Fruit fly (Drosophila melanogaster) whole organism, prepupa: ENCODE data around the gene CG13114.
A peak's percentile ranks its signal among the peaks of the same experiment; 100 is the strongest.

Experiments used
- Blimp-1 ChIP-seq: fragments of 200-800 bp; sonication (Bioruptor generic); optimal IDR thresholded peaks from 3 replicates; lab custom pipeline; 2017; ENCODE audit warnings: missing biosample characterization, missing genetic modification characterization, mild to moderate bottlenecking, moderate library complexity, missing genetic modification reagents
- CG10631 ChIP-seq: fragments of 200-800 bp; sonication (Bioruptor generic); optimal IDR thresholded peaks from 2 replicates; lab custom pipeline; 2016; ENCODE audit warnings: missing biosample characterization, missing genetic modification characterization
- CG10669 ChIP-seq: fragments of 200-800 bp; sonication (Bioruptor generic); optimal IDR thresholded peaks from 3 replicates; lab custom pipeline; 2018; ENCODE audit warnings: missing biosample characterization, mild to moderate bottlenecking, missing genetic modification characterization, moderate library complexity
- CG11902 ChIP-seq: fragments of 200-800 bp; sonication (Bioruptor generic); optimal IDR thresholded peaks from 3 replicates; lab custom pipeline; 2016; ENCODE audit warnings: missing biosample characterization, missing genetic modification characterization
- CG15336 ChIP-seq: fragments of 200-800 bp; sonication (Bioruptor generic); IDR thresholded peaks from 2 replicates; pipeline ENCODE4 v1.3.6; 2022; ENCODE audit warnings: missing biosample characterization, missing genetic modification characterization
- CG1621 ChIP-seq: fragments of 200-800 bp; sonication (Bioruptor generic); optimal IDR thresholded peaks from 3 replicates; lab custom pipeline; 2018; ENCODE audit warnings: missing biosample characterization, mild to moderate bottlenecking, missing genetic modification characterization
- CG31627 ChIP-seq: fragments of 200-800 bp; sonication (Bioruptor generic); optimal IDR thresholded peaks from 3 replicates; lab custom pipeline; 2016; ENCODE audit warnings: missing biosample characterization, missing genetic modification characterization
- CG32006 ChIP-seq: fragments of 200-800 bp; sonication (Bioruptor generic); optimal IDR thresholded peaks from 3 replicates; lab custom pipeline; 2017; ENCODE audit warnings: missing biosample characterization, mild to moderate bottlenecking, missing genetic modification characterization
- CG34406 ChIP-seq: fragments of 200-800 bp; sonication (Bioruptor generic); optimal IDR thresholded peaks from 3 replicates; lab custom pipeline; 2016; ENCODE audit warnings: missing biosample characterization, missing genetic modification characterization
- CG4318 ChIP-seq: fragments of 200-800 bp; sonication (Bioruptor generic); optimal IDR thresholded peaks from 3 replicates; lab custom pipeline; 2017; ENCODE audit warnings: missing biosample characterization, mild to moderate bottlenecking, missing genetic modification characterization
- CG6276 ChIP-seq: fragments of 200-800 bp; sonication (Bioruptor generic); optimal IDR thresholded peaks from 2 replicates; lab custom pipeline; 2017; ENCODE audit warnings: missing biosample characterization, mild to moderate bottlenecking, missing genetic modification characterization
- CG6792 ChIP-seq: fragments of 200-800 bp; sonication (Bioruptor generic); optimal IDR thresholded peaks from 3 replicates; lab custom pipeline; 2016; ENCODE audit warnings: missing biosample characterization, missing genetic modification characterization
- CG6808 ChIP-seq: fragments of 200-800 bp; sonication (Bioruptor generic); optimal IDR thresholded peaks from 3 replicates; lab custom pipeline; 2017; ENCODE audit warnings: missing biosample characterization, missing genetic modification characterization, mild to moderate bottlenecking, moderate library complexity, missing genetic modification reagents
- CG6854 ChIP-seq: fragments of 200-800 bp; sonication (Bioruptor generic); optimal IDR thresholded peaks from 2 replicates; lab custom pipeline; 2017; ENCODE audit warnings: missing biosample characterization, mild to moderate bottlenecking, missing genetic modification characterization
- CG7368 ChIP-seq: fragments of 200-800 bp; sonication (Bioruptor generic); optimal IDR thresholded peaks from 3 replicates; lab custom pipeline; 2016; ENCODE audit warnings: missing biosample characterization, missing genetic modification characterization
- CG8119 ChIP-seq: fragments of 200-800 bp; sonication (Bioruptor generic); IDR thresholded peaks from 3 replicates; pipeline ENCODE4 v1.3.6; 2022; ENCODE audit warnings: missing biosample characterization, missing genetic modification characterization
- CG9139 ChIP-seq: fragments of 200-800 bp; sonication (Bioruptor generic); optimal IDR thresholded peaks from 3 replicates; lab custom pipeline; 2017; ENCODE audit warnings: missing biosample characterization, mild to moderate bottlenecking, missing genetic modification characterization
- Eip75B ChIP-seq: fragments of 200-800 bp; sonication (Bioruptor generic); optimal IDR thresholded peaks from 3 replicates; lab custom pipeline; 2016; ENCODE audit warnings: missing biosample characterization, missing genetic modification characterization
- Eip78C ChIP-seq: fragments of 200-800 bp; sonication (Bioruptor generic); peaks from one replicate; lab custom pipeline; 2016; ENCODE audit warnings: missing biosample characterization, missing genetic modification characterization
- Eip93F ChIP-seq: fragments of 200-800 bp; sonication (Bioruptor generic); optimal IDR thresholded peaks from 2 replicates; lab custom pipeline; 2016; ENCODE audit warnings: missing biosample characterization, mild to moderate bottlenecking, missing genetic modification characterization
- Ets21C ChIP-seq: fragments of 200-800 bp; sonication (Bioruptor generic); optimal IDR thresholded peaks from 3 replicates; lab custom pipeline; 2016; ENCODE audit warnings: missing biosample characterization, missing genetic modification characterization
- Hr38 ChIP-seq: sonication (Bioruptor generic); optimal IDR thresholded peaks from 2 replicates; lab custom pipeline; 2016; ENCODE audit warnings: missing biosample characterization, missing genetic modification characterization
- Hr39 ChIP-seq: fragments of 200-800 bp; sonication (Bioruptor generic); optimal IDR thresholded peaks from 2 replicates; lab custom pipeline; 2016; ENCODE audit warnings: missing biosample characterization, missing genetic modification characterization
- Hr4 ChIP-seq: fragments of 200-800 bp; sonication (Bioruptor generic); optimal IDR thresholded peaks from 3 replicates; lab custom pipeline; 2016; ENCODE audit warnings: missing biosample characterization, missing genetic modification characterization
- Lpt ChIP-seq: fragments of 200-800 bp; sonication (Bioruptor generic); optimal IDR thresholded peaks from 3 replicates; lab custom pipeline; 2016; ENCODE audit warnings: missing biosample characterization, missing genetic modification characterization
- Met ChIP-seq: fragments of 200-800 bp; sonication (Bioruptor generic); optimal IDR thresholded peaks from 3 replicates; lab custom pipeline; 2016; ENCODE audit warnings: missing biosample characterization, missing genetic modification characterization
- OdsH ChIP-seq: fragments of 200-800 bp; sonication (Bioruptor generic); optimal IDR thresholded peaks from 3 replicates; lab custom pipeline; 2016; ENCODE audit warnings: missing biosample characterization, missing genetic modification characterization
- Smox ChIP-seq: fragments of 200-800 bp; sonication (Bioruptor generic); optimal IDR thresholded peaks from 3 replicates; lab custom pipeline; 2016; ENCODE audit warnings: missing biosample characterization, missing genetic modification characterization
- Sox14 ChIP-seq: fragments of 200-800 bp; sonication (Bioruptor generic); optimal IDR thresholded peaks from 3 replicates; lab custom pipeline; 2016; ENCODE audit warnings: missing biosample characterization, missing genetic modification characterization
- achi ChIP-seq: fragments of 200-800 bp; sonication (Bioruptor generic); optimal IDR thresholded peaks from 3 replicates; lab custom pipeline; 2016; ENCODE audit warnings: missing biosample characterization, missing genetic modification characterization
- acj6 ChIP-seq: fragments of 200-800 bp; sonication (Bioruptor generic); optimal IDR thresholded peaks from 3 replicates; lab custom pipeline; 2016; ENCODE audit warnings: missing biosample characterization, missing genetic modification characterization
- cyc ChIP-seq: fragments of 200-800 bp; sonication (Bioruptor generic); optimal IDR thresholded peaks from 3 replicates; lab custom pipeline; 2016; ENCODE audit warnings: missing biosample characterization, missing genetic modification characterization
- dac ChIP-seq: fragments of 200-800 bp; sonication (Bioruptor generic); optimal IDR thresholded peaks from 2 replicates; lab custom pipeline; 2017; ENCODE audit warnings: missing biosample characterization, mild to moderate bottlenecking, missing genetic modification characterization
- dsx ChIP-seq: fragments of 200-800 bp; optimal IDR thresholded peaks from 3 replicates; lab custom pipeline; 2019; ENCODE audit warnings: missing biosample characterization, mild to moderate bottlenecking, missing genetic modification characterization, moderate library complexity; ENCODE audit not compliant: poor library complexity, severe bottlenecking
- eg ChIP-seq: fragments of 200-800 bp; sonication (Bioruptor generic); IDR thresholded peaks from 3 replicates; pipeline ENCODE4 v1.3.6; 2022; ENCODE audit warnings: missing biosample characterization, missing genetic modification characterization
- esn ChIP-seq: fragments of 200-800 bp; sonication (Bioruptor generic); optimal IDR thresholded peaks from 2 replicates; lab custom pipeline; 2016; ENCODE audit warnings: missing biosample characterization, mild to moderate bottlenecking, missing genetic modification characterization, moderate library complexity
- fd85E ChIP-seq: fragments of 200-800 bp; sonication (Bioruptor generic); optimal IDR thresholded peaks from 3 replicates; lab custom pipeline; 2016; ENCODE audit warnings: missing biosample characterization, missing genetic modification characterization
- fkh ChIP-seq: fragments of 200-800 bp; sonication (Bioruptor generic); optimal IDR thresholded peaks from 3 replicates; lab custom pipeline; 2017; ENCODE audit warnings: missing biosample characterization, mild to moderate bottlenecking, missing genetic modification characterization, moderate library complexity
- lz ChIP-seq: fragments of 200-800 bp; sonication (Bioruptor generic); optimal IDR thresholded peaks from 3 replicates; lab custom pipeline; 2016; ENCODE audit warnings: missing biosample characterization, missing genetic modification characterization
- salr ChIP-seq, 2 experiments: fragments of 200-800 bp; sonication (Bioruptor generic); optimal IDR thresholded peaks; 3 replicates each; lab custom pipeline; 2016 to 2018; ENCODE audit warnings: missing biosample characterization in 2 of 2, missing genetic modification characterization in 2 of 2, mild to moderate bottlenecking in 1 of 2
- spab ChIP-seq: fragments of 200-800 bp; sonication (Bioruptor generic); optimal IDR thresholded peaks from 2 replicates; lab custom pipeline; 2017; ENCODE audit warnings: missing biosample characterization, mild to moderate bottlenecking, missing genetic modification characterization, missing genetic modification reagents
- ss ChIP-seq, 2 experiments: fragments of 200-800 bp; sonication (Bioruptor generic); optimal IDR thresholded peaks; 2 replicates in 1 of 2; 3 replicates in 1 of 2; lab custom pipeline; 2017 to 2018; ENCODE audit warnings: mild to moderate bottlenecking in 2 of 2, missing biosample characterization in 2 of 2, missing genetic modification characterization in 2 of 2, moderate library complexity in 1 of 2
- svp ChIP-seq: fragments of 200-800 bp; sonication (Bioruptor generic); peaks from one replicate; lab custom pipeline; 2016; ENCODE audit warnings: missing biosample characterization, missing genetic modification characterization
- topi ChIP-seq: fragments of 200-800 bp; sonication (Bioruptor generic); optimal IDR thresholded peaks from 3 replicates; lab custom pipeline; 2016; ENCODE audit warnings: missing biosample characterization, missing genetic modification characterization

Gene CG13114

DNA sequence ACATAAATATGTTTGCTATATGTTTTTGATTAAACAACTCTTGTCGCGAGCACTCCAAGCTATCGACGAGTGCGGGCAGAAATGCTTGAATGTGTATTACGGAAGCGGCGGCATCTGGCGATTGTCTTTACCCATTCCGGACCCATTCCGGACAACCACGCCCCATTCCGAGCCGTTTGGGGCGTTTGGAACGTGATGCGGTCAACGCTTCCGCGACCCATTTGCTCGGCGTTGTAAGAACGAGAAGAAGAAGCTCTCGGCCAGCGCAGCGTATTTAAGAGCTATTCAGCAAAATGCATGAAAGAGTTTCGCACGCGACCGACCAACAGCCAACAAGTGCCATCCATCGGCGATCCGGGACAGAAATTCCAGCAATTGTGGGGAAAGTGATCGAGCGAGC, at the start of gene CG13114:
TSS of gene CG13114 (plus strand) at position 301 of the 400 bp plus-strand sequence.
- TF ChIP-seq Eip75B (no peak), CG8119 (GFP tag; lab: Robert Waterston, UW) (no peak), Smox (no peak), Blimp-1 (no peak)

DNA sequence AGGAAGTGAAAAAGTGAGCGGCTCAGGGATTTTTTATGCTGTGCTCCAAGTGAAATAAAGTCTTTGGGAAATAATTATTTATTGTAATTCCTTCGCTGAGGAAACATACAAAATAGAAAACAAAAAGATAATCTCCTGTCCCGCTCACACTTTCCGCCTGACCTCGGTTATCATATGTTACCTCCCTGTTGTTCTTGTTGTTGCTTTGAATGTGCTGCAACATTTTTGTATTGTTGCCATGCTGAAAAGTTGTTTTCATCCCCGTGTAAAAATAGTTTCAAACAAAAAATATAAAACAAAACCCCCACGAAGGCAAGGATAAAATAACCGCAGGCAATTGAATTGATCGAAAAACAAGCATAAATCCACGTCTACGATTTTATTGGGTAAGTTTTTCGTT, 49.7 kb upstream of the CG13114 start:
- TF ChIP-seq salr (GFP tag; optimal IDR thresholded peaks at IDR 0.05; lab: Kevin White, UChicago) = no peak
- TF ChIP-seq dac (GFP tag; lab: Kevin White, UChicago) = no peak
- peak; percentile 79 for TF ChIP-seq svp
- TF ChIP-seq Hr38 (GFP tag; lab: Kevin White, UChicago) = no peak
- TF ChIP-seq CG8119 (GFP tag; lab: Robert Waterston, UW) = no peak
- no peak for TF ChIP-seq CG34406 (GFP tag; lab: Kevin White, UChicago)
- no peak for TF ChIP-seq topi (GFP tag; lab: Kevin White, UChicago)
- TF ChIP-seq Eip78C (GFP tag; lab: Kevin White, UChicago) = peak; percentile 40
- TF ChIP-seq fd85E (GFP tag; lab: Kevin White, UChicago) = no peak
- TF ChIP-seq eg = no peak
- no peak for TF ChIP-seq Ets21C (GFP tag; lab: Kevin White, UChicago)
- TF ChIP-seq Lpt (GFP tag; lab: Kevin White, UChicago) = no peak
- TF ChIP-seq, all 60 proteins: peak for 2

DNA sequence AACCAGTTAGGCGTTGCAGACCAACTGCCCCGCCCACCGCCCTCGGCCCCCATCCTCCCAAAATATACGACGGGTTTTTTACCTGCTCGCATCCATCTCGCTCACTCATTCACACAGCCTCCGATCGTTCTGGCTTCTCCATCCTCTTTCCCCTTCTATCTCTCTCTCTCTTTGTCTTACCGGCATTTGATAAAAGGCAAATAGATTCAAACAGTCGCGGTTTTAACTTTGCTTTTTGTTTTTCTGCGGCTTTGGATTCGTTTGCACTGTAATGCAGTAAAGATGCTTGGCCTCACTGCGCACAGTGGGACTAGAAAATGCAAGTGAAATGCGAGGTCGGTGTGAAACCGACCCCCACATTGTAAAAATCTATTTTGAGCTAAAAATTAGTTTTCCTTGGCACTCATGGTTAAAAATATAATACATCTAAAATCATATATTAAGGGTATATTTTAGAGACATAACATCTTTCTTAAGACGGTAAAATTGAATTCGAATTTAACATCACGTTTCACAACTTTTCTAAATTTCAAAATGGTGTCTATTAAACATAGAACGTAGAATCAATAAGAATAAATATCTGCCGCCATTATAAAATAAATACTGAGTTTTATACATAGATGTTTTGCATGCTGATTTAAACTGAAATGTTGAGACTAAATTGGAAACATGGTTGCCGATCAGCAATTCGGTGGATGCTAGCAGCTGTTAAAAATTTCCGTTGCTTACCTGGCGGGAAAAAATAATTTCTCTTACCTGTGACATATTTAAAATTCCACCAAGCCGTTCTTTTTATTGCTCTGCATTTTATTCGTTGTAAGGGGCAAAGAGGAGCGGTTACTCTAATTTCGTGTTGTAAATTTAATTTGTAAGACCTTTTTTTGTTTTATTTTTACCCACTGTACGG, 49.0 kb upstream of the CG13114 start:
- peak; percentile 90 for TF ChIP-seq svp
- TF ChIP-seq Eip75B = peak; percentile 49
- TF ChIP-seq CG6792 (GFP tag; lab: Kevin White, UChicago) = peak; percentile 22
- TF ChIP-seq CG7368 (GFP tag; lab: Kevin White, UChicago) = no peak
- no peak for TF ChIP-seq CG9139 (GFP tag; lab: Kevin White, UChicago)
- peak; percentile 67 for TF ChIP-seq CG6276 (GFP tag; lab: Kevin White, UChicago)
- peak; percentile 61 for TF ChIP-seq Hr4
- peak; percentile 68 for TF ChIP-seq CG31627 (GFP tag; lab: Kevin White, UChicago)
- TF ChIP-seq CG15336 (GFP tag; lab: Robert Waterston, UW) = peak; percentile 40
- TF ChIP-seq cyc (GFP tag; lab: Kevin White, UChicago) = peak; percentile 52
- TF ChIP-seq CG6808 (GFP tag; lab: Kevin White, UChicago) = no peak
- peak; percentile 27 for TF ChIP-seq Ets21C (GFP tag; lab: Kevin White, UChicago)
- no peak for TF ChIP-seq ss (GFP tag; optimal IDR thresholded peaks at IDR 0.05; lab: Kevin White, UChicago)
- peak; percentile 89 for TF ChIP-seq CG32006 (GFP tag; lab: Kevin White, UChicago)
- peak; percentile 31 for TF ChIP-seq achi
- TF ChIP-seq salr (GFP tag; optimal IDR thresholded peaks at IDR 0.05; lab: Kevin White, UChicago) = peak in 1 of 2 experiments; percentile 67
- no peak for TF ChIP-seq dsx (GFP tag; lab: Kevin White, UChicago)
- TF ChIP-seq eg = peak; percentile 58
- peak; percentile 73 for TF ChIP-seq Smox
- TF ChIP-seq OdsH (GFP tag; lab: Kevin White, UChicago) = peak; percentile 58
- no peak for TF ChIP-seq spab (GFP tag; lab: Kevin White, UChicago)
- TF ChIP-seq Hr39 (GFP tag; lab: Kevin White, UChicago) = peak; percentile 72
- peak; percentile 61 for TF ChIP-seq topi (GFP tag; lab: Kevin White, UChicago)
- TF ChIP-seq CG34406 (GFP tag; lab: Kevin White, UChicago) = peak; percentile 11
- peak; percentile 43 for TF ChIP-seq fkh (GFP tag; lab: Kevin White, UChicago)
- no peak for TF ChIP-seq CG11902
- TF ChIP-seq CG10631 (GFP tag; lab: Kevin White, UChicago) = peak; percentile 44
- TF ChIP-seq dac (GFP tag; lab: Kevin White, UChicago) = peak; percentile 41
- TF ChIP-seq Eip78C (GFP tag; lab: Kevin White, UChicago) = peak; percentile 89
- TF ChIP-seq CG1621 (tag; lab: Kevin White, UChicago) = no peak
- TF ChIP-seq Met (GFP tag; lab: Kevin White, UChicago) = peak; percentile 67
- TF ChIP-seq CG6854 (GFP tag; lab: Kevin White, UChicago) = peak; percentile 25
- TF ChIP-seq CG10669 (GFP tag; lab: Kevin White, UChicago) = no peak
- TF ChIP-seq Eip93F (GFP tag; lab: Kevin White, UChicago) = no peak
- peak; percentile 78 for TF ChIP-seq esn (GFP tag; lab: Kevin White, UChicago)
- peak; percentile 52 for TF ChIP-seq lz (GFP tag; lab: Kevin White, UChicago)
- TF ChIP-seq Sox14 = peak; percentile 65
- TF ChIP-seq fd85E (GFP tag; lab: Kevin White, UChicago) = no peak
- peak; percentile 85 for TF ChIP-seq CG4318 (GFP tag; lab: Kevin White, UChicago)
- TF ChIP-seq acj6 = no peak
- peak; percentile 57 for TF ChIP-seq Lpt (GFP tag; lab: Kevin White, UChicago)
